Fruit fly (Drosophila melanogaster) whole organism, pupa: ENCODE results near the gene CycC.

Experiments
- CG10348 ChIP-seq: fragments of 200-800 bp; sonication (Bioruptor generic); IDR thresholded peaks from 2 replicates; pipeline ENCODE4 v1.3.6; 2022; ENCODE audit warnings: missing biosample characterization, missing genetic modification characterization
- CG12605 ChIP-seq: fragments of 200-800 bp; sonication (Bioruptor generic); IDR thresholded peaks from 2 replicates; pipeline ENCODE4 v1.3.6; 2022; ENCODE audit warnings: missing biosample characterization, missing genetic modification characterization
- CG13204 ChIP-seq: fragments of 200-800 bp; sonication (Bioruptor generic); optimal IDR thresholded peaks from 2 replicates; lab custom pipeline; 2018; ENCODE audit warnings: missing biosample characterization, mild to moderate bottlenecking, missing genetic modification characterization, moderate library complexity
- CG14655 ChIP-seq: fragments of 200-800 bp; sonication (Bioruptor generic); optimal IDR thresholded peaks from 3 replicates; lab custom pipeline; 2017; ENCODE audit warnings: mild to moderate bottlenecking, missing biosample characterization, missing genetic modification reagents, missing genetic modification characterization
- CG15710 ChIP-seq: fragments of 200-800 bp; sonication (Bioruptor generic); optimal IDR thresholded peaks from 2 replicates; lab custom pipeline; 2018; ENCODE audit warnings: missing biosample characterization, mild to moderate bottlenecking, missing genetic modification characterization, moderate library complexity
- CG17806 ChIP-seq: fragments of 200-800 bp; sonication (Bioruptor generic); optimal IDR thresholded peaks from 2 replicates; lab custom pipeline; 2018; ENCODE audit warnings: missing biosample characterization, mild to moderate bottlenecking, missing genetic modification characterization, moderate library complexity
- CG32121 ChIP-seq: fragments of 200-800 bp; sonication (Bioruptor generic); IDR thresholded peaks from 2 replicates; pipeline ENCODE4 v1.3.6; 2022; ENCODE audit warnings: missing biosample characterization, missing genetic modification characterization
- CG34367 ChIP-seq: fragments of 200-800 bp; sonication (Bioruptor generic); optimal IDR thresholded peaks from 2 replicates; lab custom pipeline; 2018; ENCODE audit warnings: missing biosample characterization, mild to moderate bottlenecking, missing genetic modification characterization
- CG4496 ChIP-seq: fragments of 200-800 bp; sonication (Bioruptor generic); IDR thresholded peaks from 3 replicates; pipeline ENCODE4 v1.3.6; 2022; ENCODE audit warnings: missing biosample characterization, missing genetic modification characterization
- CG8159 ChIP-seq: fragments of 200-800 bp; sonication (Bioruptor generic); optimal IDR thresholded peaks from 3 replicates; lab custom pipeline; 2018; ENCODE audit warnings: missing biosample characterization, mild to moderate bottlenecking, missing genetic modification characterization, moderate library complexity
- CG8301 ChIP-seq: fragments of 200-800 bp; sonication (Bioruptor generic); optimal IDR thresholded peaks from 2 replicates; lab custom pipeline; 2018; ENCODE audit warnings: missing biosample characterization, mild to moderate bottlenecking, missing genetic modification characterization
- CG9948 ChIP-seq: fragments of 200-800 bp; sonication (Bioruptor generic); optimal IDR thresholded peaks from 2 replicates; lab custom pipeline; 2018; ENCODE audit warnings: missing biosample characterization, mild to moderate bottlenecking, missing genetic modification characterization, moderate library complexity
- D1 ChIP-seq: fragments of 200-800 bp; sonication (Bioruptor generic); optimal IDR thresholded peaks from 2 replicates; lab custom pipeline; 2018; ENCODE audit warnings: missing biosample characterization, mild to moderate bottlenecking, missing genetic modification characterization, moderate library complexity
- EcR ChIP-seq: fragments of 200-800 bp; sonication (Bioruptor generic); optimal IDR thresholded peaks from 3 replicates; lab custom pipeline; 2019; ENCODE audit warnings: missing biosample characterization, missing genetic modification characterization, mild to moderate bottlenecking, moderate library complexity, missing genetic modification reagents
- Ets98B ChIP-seq: fragments of 200-800 bp; sonication (Bioruptor generic); IDR thresholded peaks from 2 replicates; pipeline ENCODE4 v1.3.6; 2022; ENCODE audit warnings: missing biosample characterization, missing genetic modification characterization
- Pif1A ChIP-seq: fragments of 200-800 bp; sonication (Bioruptor generic); optimal IDR thresholded peaks from 3 replicates; lab custom pipeline; 2016; ENCODE audit warnings: missing biosample characterization, missing genetic modification characterization
- Pif1B ChIP-seq: fragments of 200-800 bp; sonication (Bioruptor generic); optimal IDR thresholded peaks from 3 replicates; lab custom pipeline; 2016; ENCODE audit warnings: missing biosample characterization, missing genetic modification characterization
- Snoo ChIP-seq: fragments of 200-800 bp; sonication (Bioruptor generic); optimal IDR thresholded peaks from 3 replicates; lab custom pipeline; 2017; ENCODE audit warnings: missing biosample characterization, mild to moderate bottlenecking, missing genetic modification characterization, inconsistent platforms
- fd96Ca ChIP-seq: fragments of 200-800 bp; sonication (Bioruptor generic); IDR thresholded peaks from 3 replicates; pipeline ENCODE4 v1.3.6; 2022; ENCODE audit warnings: missing biosample characterization, missing genetic modification characterization
- gl ChIP-seq: fragments of 200-800 bp; sonication (Bioruptor generic); optimal IDR thresholded peaks from 2 replicates; lab custom pipeline; 2018; ENCODE audit warnings: missing biosample characterization, mild to moderate bottlenecking, missing genetic modification characterization
- rn ChIP-seq: fragments of 200-800 bp; sonication (Bioruptor generic); IDR thresholded peaks from 2 replicates; pipeline ENCODE4 v1.3.6; 2022; ENCODE audit warnings: missing biosample characterization, missing genetic modification characterization

The CycC gene

dm6 chr3R:14886011-14886534 lies 3.9 kb downstream of the CycC start, which contains the start of the genes Rrp6, CG33331 and CG33332:
Gene Rrp6, minus strand, starts transcription at chr3R:14886246.
Gene CG33331, plus strand, starts transcription at chr3R:14886456.
Gene CG33332, plus strand, starts transcription at chr3R:14886456.
- no peak for TF ChIP-seq Pif1B
- TF ChIP-seq fd96Ca = no peak
- TF ChIP-seq CG13204 = no peak
- peak; percentile 54 for TF ChIP-seq CG9948 (tag; lab: Kevin White, UChicago)
- peak; percentile 27 for TF ChIP-seq CG8159 (tag; lab: Kevin White, UChicago)
- peak; percentile 69 for TF ChIP-seq CG15710
- peak; percentile 46 for TF ChIP-seq Snoo (tag; lab: Kevin White, UChicago)
- no peak for TF ChIP-seq EcR (GFP tag; lab: Kevin White, UChicago)
- TF ChIP-seq Pif1A = no peak
- 0 out of 2 replicates have a peak, but pooled peaks have one; percentile 10 for TF ChIP-seq rn (GFP tag; lab: Robert Waterston, UW)
- TF ChIP-seq CG34367 (tag; lab: Kevin White, UChicago) = peak; percentile 62
- no peak for TF ChIP-seq gl (tag; lab: Kevin White, UChicago)
- no peak for TF ChIP-seq CG8301 (tag; lab: Kevin White, UChicago)
- no peak for TF ChIP-seq CG14655
- TF ChIP-seq CG4496 = peak; percentile 61; the same call in 2 of the 3 replicates
- peak; percentile 57 for TF ChIP-seq Ets98B (GFP tag; lab: Robert Waterston, UW)
- TF ChIP-seq CG17806 (tag; lab: Kevin White, UChicago) = peak; percentile 49
- TF ChIP-seq CG10348 (GFP tag; lab: Robert Waterston, UW) = no peak
- no peak for TF ChIP-seq CG12605
- peak; percentile 78 for TF ChIP-seq CG32121 (GFP tag; lab: Robert Waterston, UW)
- TF ChIP-seq D1 (tag; lab: Kevin White, UChicago) = no peak

- TF ChIP-seq Pif1B = no peak
Measured at dm6 chr3R:14880861-14881260, 9.1 kb downstream of the CycC start.

dm6 chr3R:14879207-14879863 lies 10.7 kb downstream of the CycC start, which contains the start of gene CG3631:
Gene CG3631, plus strand, starts transcription at chr3R:14879457.
- no peak for TF ChIP-seq Pif1B
- TF ChIP-seq Ets98B (GFP tag; lab: Robert Waterston, UW) = peak; percentile 29; the same call in 1 of the 2 replicates
- peak; percentile 53 for TF ChIP-seq CG32121 (GFP tag; lab: Robert Waterston, UW)

- no peak for TF ChIP-seq CG9948 (tag; lab: Kevin White, UChicago)
- no peak for TF ChIP-seq gl (tag; lab: Kevin White, UChicago)
- no peak for TF ChIP-seq D1 (tag; lab: Kevin White, UChicago)
- TF ChIP-seq CG10348 (GFP tag; lab: Robert Waterston, UW) = no peak
- no peak for TF ChIP-seq CG13204
- no peak for TF ChIP-seq EcR (GFP tag; lab: Kevin White, UChicago)
Measured at dm6 chr3R:14878145-14878544, 11.9 kb downstream of the CycC start.

dm6 chr3R:14875965-14876331 lies 14.1 kb downstream of the CycC start:
- TF ChIP-seq CG14655 = no peak
- peak; percentile 60; the same call in 1 of the 2 replicates for TF ChIP-seq CG12605

- TF ChIP-seq rn (GFP tag; lab: Robert Waterston, UW) = no peak
Measured at dm6 chr3R:14875274-14875964, 14.6 kb downstream of the CycC start, which contains the start of gene btsz. Gene btsz, minus strand, starts transcription at chr3R:14875488.

- TF ChIP-seq fd96Ca = no peak
- TF ChIP-seq CG12605 = peak; percentile 37; the same call in 1 of the 2 replicates
Measured at dm6 chr3R:14873345-14873744, 16.7 kb downstream of the CycC start.

dm6 chr3R:14864819-14865218 lies 25.2 kb downstream of the CycC start:
- no peak for TF ChIP-seq Ets98B (GFP tag; lab: Robert Waterston, UW)
- no peak for TF ChIP-seq CG34367 (tag; lab: Kevin White, UChicago)
- TF ChIP-seq CG17806 (tag; lab: Kevin White, UChicago) = no peak
- TF ChIP-seq D1 (tag; lab: Kevin White, UChicago) = no peak
- TF ChIP-seq Snoo (tag; lab: Kevin White, UChicago) = no peak
- no peak for TF ChIP-seq EcR (GFP tag; lab: Kevin White, UChicago)
- no peak for TF ChIP-seq CG10348 (GFP tag; lab: Robert Waterston, UW)
- TF ChIP-seq CG9948 (tag; lab: Kevin White, UChicago) = no peak
- no peak for TF ChIP-seq CG13204
- no peak for TF ChIP-seq CG4496
- TF ChIP-seq Pif1A = no peak
- no peak for TF ChIP-seq gl (tag; lab: Kevin White, UChicago)
- TF ChIP-seq CG12605 = no peak
- TF ChIP-seq rn (GFP tag; lab: Robert Waterston, UW) = no peak
- TF ChIP-seq Pif1B = no peak
- TF ChIP-seq, all 21 proteins: peak for 0
